Worm (Caenorhabditis elegans): Measurements from ENCODE around the gene cdc-73.

DNA sequence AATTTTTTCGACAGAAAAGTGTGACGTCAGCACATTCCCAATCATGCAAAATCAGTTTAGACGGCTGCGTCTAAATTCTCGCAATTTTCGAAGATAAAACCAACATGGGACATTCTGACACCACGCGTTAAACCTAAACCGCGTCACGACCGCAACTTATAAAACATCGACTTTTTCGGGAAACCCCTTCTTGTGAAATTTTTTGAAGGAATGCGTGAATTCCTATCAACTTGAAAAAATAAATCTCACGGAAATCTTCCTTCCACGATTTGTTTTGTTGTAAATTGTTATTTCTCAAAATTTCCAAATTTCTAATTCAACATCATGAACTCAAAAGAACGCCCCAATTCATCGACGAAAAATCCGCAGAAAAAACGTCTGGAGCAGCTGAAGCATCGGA, 2.4 kb upstream of the cdc-73 start, which contains the start of gene F35F11.2:
- TF ChIP-seq elt-2 (tag; optimal IDR thresholded peaks at IDR 0.05) = no peak
- no peak for TF ChIP-seq nhr-28 (tag; optimal IDR thresholded peaks at IDR 0.05)
- no peak for TF ChIP-seq sea-2 (GFP tag; optimal IDR thresholded peaks at IDR 0.05)
- TF ChIP-seq ztf-11 (tag; optimal IDR thresholded peaks at IDR 0.05) = no peak
- no peak for TF ChIP-seq ama-1 (optimal IDR thresholded peaks at IDR 0.05)
- no peak for TF ChIP-seq unc-62 (GFP tag; optimal IDR thresholded peaks at IDR 0.05)
- no peak for TF ChIP-seq unc-39 (tag; optimal IDR thresholded peaks at IDR 0.05)
- TF ChIP-seq elt-1 (tag; optimal IDR thresholded peaks at IDR 0.05) = no peak
